Worm (Caenorhabditis elegans) whole organism, young adult: ENCODE results near the gene sre-8.

ENCODE experiments used
- C06A6.2 ChIP-seq: fragments of 200-800 bp; sonication (Bioruptor generic); conservative IDR thresholded peaks from 2 replicates; pipeline ENCODE4 v1.3.6; 2022; ENCODE audit warnings: missing genetic modification characterization, missing compliant biosample characterization
- D2030.7 ChIP-seq: fragments of 200-800 bp; sonication (Bioruptor generic); IDR thresholded peaks from 2 replicates; pipeline ENCODE4 v1.3.6; 2022; ENCODE audit warnings: missing genetic modification reagents, missing genetic modification characterization, missing compliant biosample characterization
- Y53G8AR.9 ChIP-seq: fragments of 200-800 bp; sonication (Bioruptor generic); conservative IDR thresholded peaks from 2 replicates; pipeline ENCODE4 v1.3.6; 2022; ENCODE audit warnings: missing genetic modification reagents, missing genetic modification characterization, missing compliant biosample characterization
- Y95B8A.8 ChIP-seq: fragments of 200-800 bp; sonication (Bioruptor generic); IDR thresholded peaks from 2 replicates; pipeline ENCODE4 v1.3.6; 2022; ENCODE audit warnings: missing genetic modification reagents, missing genetic modification characterization, missing compliant biosample characterization
- ama-1 ChIP-seq, 3 experiments: fragments of 150-350 bp in 1 of 3; sonication (generic microtip) in 2 of 3; optimal IDR thresholded peaks; 2 replicates each; lab custom pipeline; 2014 to 2018; ENCODE audit warnings: missing biosample characterization in 2 of 3, missing genetic modification characterization in 2 of 3, missing genetic modification reagents in 2 of 3
- dpl-1 ChIP-seq: fragments of 150-350 bp; optimal IDR thresholded peaks from 2 replicates; lab custom pipeline; 2014; ENCODE audit warnings: missing biosample characterization, missing genetic modification reagents, missing genetic modification characterization
- egl-18 ChIP-seq: fragments of 200-800 bp; sonication (Bioruptor generic); IDR thresholded peaks from 2 replicates; pipeline ENCODE4 v1.3.6; 2022; ENCODE audit warnings: missing genetic modification reagents, missing genetic modification characterization, missing compliant biosample characterization
- lin-35 ChIP-seq, 3 experiments: fragments of 150-350 bp in 2 of 3; sonication (generic microtip) in 1 of 3; optimal IDR thresholded peaks; 2 replicates each; lab custom pipeline; 2014 to 2018; ENCODE audit warnings: missing biosample characterization in 3 of 3, missing genetic modification characterization in 3 of 3, missing genetic modification reagents in 3 of 3
- nfya-1 ChIP-seq: sonication (generic microtip); optimal IDR thresholded peaks from 2 replicates; lab custom pipeline; 2017; ENCODE audit warnings: antibody characterized with exemption, missing compliant biosample characterization, missing genetic modification characterization, borderline replicate concordance; ENCODE audit not compliant: insufficient read depth
- nhr-120 ChIP-seq: fragments of 200-800 bp; sonication (Bioruptor generic); IDR thresholded peaks from 2 replicates; pipeline ENCODE4 v1.3.6; 2022; ENCODE audit warnings: missing genetic modification characterization, missing compliant biosample characterization
- ztf-18 ChIP-seq: sonication (generic microtip); optimal IDR thresholded peaks from 2 replicates; lab custom pipeline; 2016; ENCODE audit warnings: missing genotype, mild to moderate bottlenecking, missing genetic modification characterization, missing compliant biosample characterization
- ztf-22 ChIP-seq: fragments of 200-800 bp; sonication (Bioruptor generic); optimal IDR thresholded peaks from 2 replicates; lab custom pipeline; 2018; ENCODE audit warnings: mild to moderate bottlenecking, missing genetic modification characterization, moderate library complexity, missing compliant biosample characterization
- ztf-25 ChIP-seq: fragments of 200-800 bp; sonication (Bioruptor generic); IDR thresholded peaks from 2 replicates; pipeline ENCODE4 v1.3.6; 2022; ENCODE audit warnings: missing genetic modification reagents, missing genetic modification characterization, missing compliant biosample characterization
- ztf-3 ChIP-seq: fragments of 200-800 bp; sonication (Bioruptor generic); optimal IDR thresholded peaks from 2 replicates; lab custom pipeline; 2018; ENCODE audit warnings: mild to moderate bottlenecking, missing genetic modification characterization, missing compliant biosample characterization

ce11 chrV:14290636-14291035, 33.7 kb downstream of the sre-8 start, which contains the start of gene F14D7.18:
- TF ChIP-seq C06A6.2 (GFP tag; lab: Robert Waterston, UW) (no peak), nhr-120 (GFP tag; lab: Robert Waterston, UW) (no peak), nfya-1 (tag; lab: Kevin White, UChicago) (no peak), egl-18 (GFP tag; lab: Robert Waterston, UW) (no peak), lin-35 (GFP tag; optimal IDR thresholded peaks at IDR 0.05; lab: Kevin White, UChicago) (no peak), ztf-18 (tag; lab: Kevin White, UChicago) (no peak), ztf-25 (GFP tag; lab: Robert Waterston, UW) (no peak), Y95B8A.8 (GFP tag; lab: Robert Waterston, UW) (no peak), ama-1 (optimal IDR thresholded peaks at IDR 0.05; lab: Kevin White, UChicago) (no peak), ama-1 (GFP tag; optimal IDR thresholded peaks at IDR 0.05; lab: Kevin White, UChicago) (no peak), ztf-22 (GFP tag; lab: Kevin White, UChicago) (no peak), ztf-3 (GFP tag; lab: Kevin White, UChicago) (no peak), Y53G8AR.9 (GFP tag; lab: Robert Waterston, UW) (no peak), dpl-1 (GFP tag; lab: Kevin White, UChicago) (no peak), D2030.7 (GFP tag; lab: Robert Waterston, UW) (no peak)
